Fruit fly (Drosophila melanogaster) whole organism, embryonic: ENCODE results near the gene CG11791.

Experiments used
- Awh ChIP-seq: fragments of 200-800 bp; sonication (Bioruptor generic); IDR thresholded peaks from 2 replicates; pipeline ENCODE4, ENCODE4 v1.3.6; 2022; ENCODE audit warnings: missing biosample characterization, missing genetic modification characterization
- BEAF-32 ChIP-seq: fragments of 200-800 bp; sonication (Bioruptor generic); optimal IDR thresholded peaks from 3 replicates; lab custom pipeline; 2017; ENCODE audit warnings: missing biosample characterization, missing genetic modification characterization, mild to moderate bottlenecking, moderate library complexity, missing genetic modification reagents
- CG13287 ChIP-seq: fragments of 200-800 bp; sonication (Bioruptor generic); IDR thresholded peaks from 2 replicates; pipeline ENCODE4 v1.3.6; 2022; ENCODE audit warnings: missing biosample characterization, missing genetic modification characterization; ENCODE audit not compliant: partially characterized antibody
- CG13894 ChIP-seq: fragments of 200-800 bp; sonication (Bioruptor generic); optimal IDR thresholded peaks from 3 replicates; lab custom pipeline; 2018; ENCODE audit warnings: missing biosample characterization, mild to moderate bottlenecking, missing genetic modification characterization, moderate library complexity
- CG15269 ChIP-seq: fragments of 200-800 bp; sonication (Bioruptor generic); optimal IDR thresholded peaks from 2 replicates; lab custom pipeline; 2018; ENCODE audit warnings: missing biosample characterization, mild to moderate bottlenecking, missing genetic modification characterization, moderate library complexity
- CG15601 ChIP-seq: fragments of 200-800 bp; sonication (Bioruptor generic); optimal IDR thresholded peaks from 3 replicates; lab custom pipeline; 2019; ENCODE audit warnings: missing biosample characterization, mild to moderate bottlenecking, missing genetic modification characterization, moderate library complexity
- CG1603 ChIP-seq: fragments of 200-800 bp; sonication (Bioruptor generic); optimal IDR thresholded peaks from 2 replicates; lab custom pipeline; 2019; ENCODE audit warnings: missing biosample characterization, mild to moderate bottlenecking, missing genetic modification characterization, moderate library complexity
- CG16815 ChIP-seq: fragments of 200-800 bp; sonication (Bioruptor generic); optimal IDR thresholded peaks from 3 replicates; lab custom pipeline; 2017; ENCODE audit warnings: missing biosample characterization, mild to moderate bottlenecking, missing genetic modification characterization
- CG18011 ChIP-seq: fragments of 200-800 bp; sonication (Bioruptor generic); optimal IDR thresholded peaks from 2 replicates; lab custom pipeline; 2017; ENCODE audit warnings: missing biosample characterization, missing genetic modification characterization, mild to moderate bottlenecking, moderate library complexity, missing genotype
- CG34422 ChIP-seq: fragments of 200-800 bp; sonication (Bioruptor generic); IDR thresholded peaks from 3 replicates; pipeline ENCODE4 v1.3.6; 2022; ENCODE audit warnings: missing biosample characterization, missing genetic modification characterization
- CG3847 ChIP-seq: fragments of 200-800 bp; sonication (Bioruptor generic); IDR thresholded peaks from 2 replicates; pipeline ENCODE4 v1.3.6; 2022; ENCODE audit warnings: missing biosample characterization, missing genetic modification characterization
- CG3995 ChIP-seq: fragments of 200-800 bp; sonication (Bioruptor generic); optimal IDR thresholded peaks from 3 replicates; lab custom pipeline; 2016; ENCODE audit warnings: missing biosample characterization, missing genetic modification characterization
- CG42726 ChIP-seq: fragments of 200-800 bp; sonication (Bioruptor generic); IDR thresholded peaks from 2 replicates; pipeline ENCODE4 v1.3.6; 2022; ENCODE audit warnings: missing biosample characterization, missing genetic modification characterization; ENCODE audit not compliant: partially characterized antibody
- CG7372 ChIP-seq: fragments of 200-800 bp; sonication (Bioruptor generic); IDR thresholded peaks from 2 replicates; pipeline ENCODE4 v1.3.6; 2022; ENCODE audit warnings: missing biosample characterization, missing genetic modification characterization
- CG8944 ChIP-seq: fragments of 200-800 bp; sonication (Bioruptor generic); optimal IDR thresholded peaks from 3 replicates; lab custom pipeline; 2016; ENCODE audit warnings: missing biosample characterization, missing genetic modification characterization
- D19B ChIP-seq: fragments of 200-800 bp; sonication (Bioruptor generic); optimal IDR thresholded peaks from 2 replicates; lab custom pipeline; 2017; ENCODE audit warnings: missing biosample characterization, mild to moderate bottlenecking, missing genetic modification characterization
- Doc2 ChIP-seq: fragments of 200-800 bp; sonication (Bioruptor generic); IDR thresholded peaks from 2 replicates; pipeline ENCODE4 v1.3.6; 2022; ENCODE audit warnings: missing biosample characterization, missing genetic modification characterization
- Doc3 ChIP-seq: fragments of 200-800 bp; sonication (Bioruptor generic); IDR thresholded peaks from 3 replicates; pipeline ENCODE4 v1.3.6; 2022; ENCODE audit warnings: missing biosample characterization, missing genetic modification characterization; ENCODE audit not compliant: partially characterized antibody
- Dp ChIP-seq: fragments of 200-800 bp; sonication (Bioruptor generic); optimal IDR thresholded peaks from 2 replicates; lab custom pipeline; 2018; ENCODE audit warnings: missing biosample characterization, mild to moderate bottlenecking, missing genetic modification characterization, moderate library complexity
- Dref ChIP-seq: fragments of 200-800 bp; sonication (Bioruptor generic); IDR thresholded peaks from 2 replicates; pipeline ENCODE4 v1.3.6; 2022; ENCODE audit warnings: missing biosample characterization, missing genetic modification characterization
- E2f2 ChIP-seq: fragments of 200-800 bp; sonication (Bioruptor generic); IDR thresholded peaks from 2 replicates; pipeline ENCODE4 v1.3.6; 2022; ENCODE audit warnings: missing biosample characterization, missing genetic modification characterization
- Ets65A ChIP-seq: fragments of 200-800 bp; sonication (Bioruptor generic); peaks from one replicate; lab custom pipeline; 2016; ENCODE audit warnings: missing biosample characterization, missing genetic modification characterization
- HmgD ChIP-seq: fragments of 200-800 bp; sonication (Bioruptor generic); optimal IDR thresholded peaks from 3 replicates; lab custom pipeline; 2016; ENCODE audit warnings: missing biosample characterization, missing genetic modification characterization
- MBD-R2 ChIP-seq: fragments of 200-800 bp; sonication (Bioruptor generic); IDR thresholded peaks from 2 replicates; pipeline ENCODE4 v1.3.6; 2022; ENCODE audit warnings: missing biosample characterization, missing genetic modification characterization
- MESR4 ChIP-seq: fragments of 200-800 bp; sonication (Bioruptor generic); optimal IDR thresholded peaks from 2 replicates; lab custom pipeline; 2018; ENCODE audit warnings: missing biosample characterization, mild to moderate bottlenecking, missing genetic modification characterization, moderate library complexity
- Myb ChIP-seq: fragments of 200-800 bp; sonication (Bioruptor generic); optimal IDR thresholded peaks from 2 replicates; lab custom pipeline; 2016; ENCODE audit warnings: missing biosample characterization, missing genetic modification characterization
- Stat92E ChIP-seq, 3 experiments: fragments of >200 bp in 2 of 3; fragments of 200-800 bp in 1 of 3; sonication (Bioruptor generic) in 1 of 3; optimal IDR thresholded peaks; 2 replicates each; lab custom pipeline; 2017 to 2019; ENCODE audit warnings: missing biosample characterization in 3 of 3, missing genetic modification characterization in 3 of 3, mild to moderate bottlenecking in 1 of 3, moderate library complexity in 1 of 3
- TFAM ChIP-seq: fragments of 200-800 bp; sonication (Bioruptor generic); optimal IDR thresholded peaks from 2 replicates; lab custom pipeline; 2017; ENCODE audit warnings: missing biosample characterization, missing genetic modification characterization, inconsistent platforms
- amos ChIP-seq: fragments of 200-800 bp; sonication (Bioruptor generic); IDR thresholded peaks from 2 replicates; pipeline ENCODE4 v1.3.6; 2022; ENCODE audit warnings: missing biosample characterization, missing genetic modification characterization; ENCODE audit not compliant: partially characterized antibody
- cato ChIP-seq: fragments of 200-800 bp; sonication (Bioruptor generic); optimal IDR thresholded peaks from 2 replicates; lab custom pipeline; 2016; ENCODE audit warnings: missing biosample characterization, missing genetic modification characterization, borderline replicate concordance
- chinmo ChIP-seq: fragments of 200-800 bp; sonication (Bioruptor generic); IDR thresholded peaks from 4 replicates; pipeline ENCODE4 v1.3.6; 2022; ENCODE audit warnings: missing biosample characterization, missing genetic modification characterization; ENCODE audit not compliant: partially characterized antibody
- chm ChIP-seq: fragments of 200-800 bp; sonication (Bioruptor generic); IDR thresholded peaks from 2 replicates; pipeline ENCODE4 v1.3.6; 2022; ENCODE audit warnings: missing biosample characterization, missing genetic modification characterization
- dmrt11E ChIP-seq: fragments of 200-800 bp; sonication (Bioruptor generic); optimal IDR thresholded peaks from 3 replicates; lab custom pipeline; 2018; ENCODE audit warnings: missing biosample characterization, mild to moderate bottlenecking, missing genetic modification characterization, moderate library complexity
- ems ChIP-seq: fragments of 200-800 bp; sonication (Bioruptor generic); optimal IDR thresholded peaks from 3 replicates; lab custom pipeline; 2016; ENCODE audit warnings: missing biosample characterization, missing genetic modification characterization
- eyg ChIP-seq: fragments of 200-800 bp; sonication (Bioruptor generic); optimal IDR thresholded peaks from 3 replicates; lab custom pipeline; 2016; ENCODE audit warnings: missing biosample characterization, missing genetic modification characterization
- fd3F ChIP-seq: fragments of 200-800 bp; sonication (Bioruptor generic); optimal IDR thresholded peaks from 2 replicates; lab custom pipeline; 2018; ENCODE audit warnings: missing biosample characterization, mild to moderate bottlenecking, missing genetic modification characterization, moderate library complexity
- fd64A ChIP-seq: fragments of 200-800 bp; sonication (Bioruptor generic); optimal IDR thresholded peaks from 3 replicates; lab custom pipeline; 2018; ENCODE audit warnings: missing biosample characterization, mild to moderate bottlenecking, missing genetic modification characterization
- fru ChIP-seq: fragments of >200 bp; optimal IDR thresholded peaks from 2 replicates; lab custom pipeline; 2017
- ftz-f1 ChIP-seq: fragments of 200-800 bp; sonication (Bioruptor generic); optimal IDR thresholded peaks from 2 replicates; lab custom pipeline; 2016; ENCODE audit warnings: missing biosample characterization, missing genetic modification characterization
- gfzf ChIP-seq: fragments of 200-800 bp; sonication (Bioruptor generic); optimal IDR thresholded peaks from 2 replicates; lab custom pipeline; 2016; ENCODE audit warnings: missing biosample characterization, mild to moderate bottlenecking, missing genetic modification characterization, moderate library complexity
- grn ChIP-seq: fragments of 200-800 bp; sonication (Bioruptor generic); optimal IDR thresholded peaks from 3 replicates; lab custom pipeline; 2017; ENCODE audit warnings: missing biosample characterization, missing genetic modification characterization
- insv ChIP-seq, 2 experiments: fragments of 200-800 bp; sonication (Bioruptor generic); optimal IDR thresholded peaks; 3 replicates each; lab custom pipeline; 2016 to 2018; ENCODE audit warnings: missing biosample characterization in 2 of 2, missing genetic modification characterization in 2 of 2
- jumu ChIP-seq: fragments of 200-800 bp; sonication (Bioruptor generic); optimal IDR thresholded peaks from 3 replicates; lab custom pipeline; 2016; ENCODE audit warnings: missing biosample characterization, missing genetic modification characterization
- oc ChIP-seq: fragments of 200-800 bp; sonication (Bioruptor generic); optimal IDR thresholded peaks from 2 replicates; lab custom pipeline; 2018; ENCODE audit warnings: missing biosample characterization, mild to moderate bottlenecking, missing genetic modification characterization, moderate library complexity
- pita ChIP-seq: fragments of 200-800 bp; sonication (Bioruptor generic); optimal IDR thresholded peaks from 2 replicates; lab custom pipeline; 2017; ENCODE audit warnings: missing biosample characterization, mild to moderate bottlenecking, missing genetic modification characterization
- rib ChIP-seq: fragments of 200-800 bp; sonication (Bioruptor generic); IDR thresholded peaks from 2 replicates; pipeline ENCODE4 v1.3.6; 2022; ENCODE audit warnings: missing biosample characterization, missing genetic modification characterization
- run ChIP-seq: fragments of 200-800 bp; sonication (Bioruptor generic); optimal IDR thresholded peaks from 3 replicates; lab custom pipeline; 2018; ENCODE audit warnings: missing biosample characterization, mild to moderate bottlenecking, missing genetic modification characterization
- stc ChIP-seq: fragments of 200-800 bp; sonication (Bioruptor generic); IDR thresholded peaks from 2 replicates; pipeline ENCODE4 v1.3.6; 2022; ENCODE audit warnings: missing biosample characterization, missing genetic modification characterization
- trem ChIP-seq: fragments of 200-800 bp; optimal IDR thresholded peaks from 3 replicates; lab custom pipeline; 2019; ENCODE audit warnings: missing biosample characterization, mild to moderate bottlenecking, missing genetic modification characterization, moderate library complexity
- unc-4 ChIP-seq: fragments of 200-800 bp; sonication (Bioruptor generic); IDR thresholded peaks from 2 replicates; pipeline ENCODE4 v1.3.6; 2022; ENCODE audit warnings: missing biosample characterization, missing genetic modification characterization; ENCODE audit not compliant: partially characterized antibody
- yki ChIP-seq: fragments of >200 bp; optimal IDR thresholded peaks from 3 replicates; lab custom pipeline; 2018

The CG11791 gene

dm6 chr3R:25012016-25012415, 37.4 kb upstream of the CG11791 start:
- TF ChIP-seq fru (no peak), grn (GFP tag; lab: Kevin White, UChicago) (peak; percentile 32), yki (no peak), amos (GFP tag; lab: Robert Waterston, UW) (no peak), CG15269 (tag; lab: Kevin White, UChicago) (peak; percentile 51), jumu (no peak), CG8944 (GFP tag; lab: Kevin White, UChicago) (no peak), dmrt11E (tag; lab: Kevin White, UChicago) (no peak), Ets65A (GFP tag; lab: Kevin White, UChicago) (peak; percentile 11), fd64A (GFP tag; lab: Kevin White, UChicago) (no peak), D19B (GFP tag; lab: Kevin White, UChicago) (no peak), Doc3 (GFP tag; lab: Robert Waterston, UW) (no peak), CG13894 (tag; lab: Kevin White, UChicago) (no peak), pita (GFP tag; lab: Kevin White, UChicago) (no peak), TFAM (GFP tag; lab: Kevin White, UChicago) (no peak), CG7372 (GFP tag; lab: Robert Waterston, UW) (no peak), Stat92E (GFP tag; optimal IDR thresholded peaks at IDR 0.05; lab: Kevin White, UChicago) (no peak), chinmo (GFP tag; lab: Robert Waterston, UW) (0 out of 4 replicates have a peak, but pooled peaks have one; percentile 35), fd3F (no peak), rib (no peak), CG42726 (GFP tag; lab: Robert Waterston, UW) (no peak), CG3995 (no peak), insv (GFP tag; optimal IDR thresholded peaks at IDR 0.05; lab: Kevin White, UChicago) (no peak), ftz-f1 (GFP tag; lab: Kevin White, UChicago) (no peak), CG18011 (GFP tag; lab: Kevin White, UChicago) (no peak), CG16815 (GFP tag; lab: Kevin White, UChicago) (no peak), CG3847 (GFP tag; lab: Robert Waterston, UW) (no peak), Dp (no peak), Awh (GFP tag; lab: Robert Waterston, UW) (0 out of 2 replicates have a peak, but pooled peaks have one; percentile 25), oc (tag; lab: Kevin White, UChicago) (peak; percentile 96), Doc2 (GFP tag; lab: Robert Waterston, UW) (no peak), cato (GFP tag; lab: Kevin White, UChicago) (no peak)
- TF ChIP-seq, all 482 proteins: peak for 6

dm6 chr3R:25023056-25023455, 26.4 kb upstream of the CG11791 start, which contains the start of gene beta4GalT7:
beta4GalT7 (plus strand) TSS chr3R:25023256.
- TF ChIP-seq eyg (GFP tag; lab: Kevin White, UChicago), result no peak
- no peak for TF ChIP-seq HmgD (GFP tag; lab: Kevin White, UChicago)
- TF ChIP-seq MBD-R2 (GFP tag; lab: Robert Waterston, UW), result peak; percentile 69
- peak; percentile 96 for TF ChIP-seq Myb (GFP tag; lab: Kevin White, UChicago)
- TF ChIP-seq Dp, result peak; percentile 84
- peak; percentile 40; the same call in 1 of the 3 replicates for TF ChIP-seq CG34422 (GFP tag; lab: Robert Waterston, UW)
- TF ChIP-seq gfzf (GFP tag; lab: Kevin White, UChicago), result peak; percentile 79
- TF ChIP-seq run (tag; lab: Kevin White, UChicago), result no peak
- no peak for TF ChIP-seq chm (GFP tag; lab: Robert Waterston, UW)
- peak; percentile 70 for TF ChIP-seq Dref (GFP tag; lab: Robert Waterston, UW)
- TF ChIP-seq BEAF-32 (GFP tag; lab: Kevin White, UChicago), result peak; percentile 26
- peak; percentile 87 for TF ChIP-seq E2f2 (GFP tag; lab: Robert Waterston, UW)
- peak; percentile 46 for TF ChIP-seq CG1603 (tag; lab: Kevin White, UChicago)
- TF ChIP-seq ems (GFP tag; lab: Kevin White, UChicago), result no peak
- no peak for TF ChIP-seq CG15601 (tag; lab: Kevin White, UChicago)
- peak; percentile 7 for TF ChIP-seq trem
- peak; percentile 17 for TF ChIP-seq MESR4
- TF ChIP-seq stc (GFP tag; lab: Robert Waterston, UW), result no peak
- no peak for TF ChIP-seq CG15269 (tag; lab: Kevin White, UChicago)
- TF ChIP-seq CG13287 (GFP tag; lab: Robert Waterston, UW), result peak; percentile 46; the same call in 1 of the 2 replicates
- no peak for TF ChIP-seq unc-4
